Worm (Caenorhabditis elegans) whole organism, L2 larva: ENCODE measurements around the gene F54B3.1.

Experiments used
- ama-1 ChIP-seq: fragments of 150-350 bp; optimal IDR thresholded peaks from 2 replicates; lab custom pipeline; 2018; ENCODE audit warnings: inconsistent platforms
- ceh-16 ChIP-seq: fragments of 150-350 bp; optimal IDR thresholded peaks from 2 replicates; lab custom pipeline; 2014; ENCODE audit warnings: missing biosample characterization, missing genetic modification characterization
- lin-13 ChIP-seq: fragments of 150-350 bp; optimal IDR thresholded peaks from 2 replicates; lab custom pipeline; 2014; ENCODE audit warnings: missing biosample characterization, missing genetic modification reagents, missing genetic modification characterization
- nhr-11 ChIP-seq: fragments of 150-350 bp; optimal IDR thresholded peaks from 2 replicates; lab custom pipeline; 2014; ENCODE audit warnings: missing biosample characterization, missing genetic modification characterization
- skn-1 ChIP-seq: sonication (generic microtip); optimal IDR thresholded peaks from 2 replicates; lab custom pipeline; 2017; ENCODE audit warnings: missing biosample characterization, missing genetic modification characterization

DNA sequence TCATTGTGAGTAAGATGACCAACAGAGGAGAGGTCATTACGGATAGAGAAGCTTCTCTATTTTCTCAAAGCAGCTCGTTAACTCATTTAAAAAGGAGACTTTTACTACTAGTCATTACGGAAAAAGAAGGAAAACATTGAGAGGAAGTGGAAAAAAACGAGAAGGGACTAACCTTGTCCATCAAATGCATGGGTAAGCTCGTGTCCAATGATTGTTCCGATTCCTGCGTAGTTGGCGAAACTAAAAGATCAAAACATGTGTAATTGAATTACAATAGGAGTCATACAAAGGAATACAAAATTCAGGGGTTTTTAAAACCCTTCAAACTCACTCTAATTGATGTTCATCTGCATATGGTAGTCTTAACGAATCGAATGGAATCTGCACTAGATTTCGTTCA lies 33.9 kb downstream of the F54B3.1 start:
- no peak for TF ChIP-seq nhr-11 (tag; lab: Kevin White, UChicago)
- TF ChIP-seq lin-13: no peak
- no peak for TF ChIP-seq ama-1
- no peak for TF ChIP-seq ceh-16 (tag; lab: Kevin White, UChicago)
- no peak for TF ChIP-seq skn-1 (tag; lab: Kevin White, UChicago)
